Worm (Caenorhabditis elegans) whole organism, mixed stage, embryonic: Measurements from ENCODE around the gene acs-4.
A peak's percentile ranks its signal among the peaks of the same experiment; 100 is the strongest.

Source experiments
- blmp-1 ChIP-seq: fragments of 150-350 bp; optimal IDR thresholded peaks from 2 replicates; lab custom pipeline; 2014; ENCODE audit warnings: missing biosample characterization, missing genetic modification characterization
- cnd-1 ChIP-seq: fragments of 200-800 bp; sonication (Bioruptor generic); optimal IDR thresholded peaks from 2 replicates; lab custom pipeline; 2018; ENCODE audit warnings: mild to moderate bottlenecking, missing genetic modification characterization, missing compliant biosample characterization
- elt-3 ChIP-seq: fragments of 150-350 bp; optimal IDR thresholded peaks from 2 replicates; lab custom pipeline; 2014; ENCODE audit warnings: missing biosample characterization, missing genetic modification characterization
- hlh-1 ChIP-seq: fragments of 150-350 bp; optimal IDR thresholded peaks from 2 replicates; lab custom pipeline; 2014; ENCODE audit warnings: missing biosample characterization, missing genetic modification reagents, missing genetic modification characterization
- lin-32 ChIP-seq: fragments of 200-800 bp; sonication (Bioruptor generic); optimal IDR thresholded peaks from 2 replicates; lab custom pipeline; 2018; ENCODE audit warnings: mild to moderate bottlenecking, missing genetic modification characterization, missing compliant biosample characterization
- tbx-8 ChIP-seq: fragments of 200-800 bp; sonication (Bioruptor generic); optimal IDR thresholded peaks from 2 replicates; lab custom pipeline; 2018; ENCODE audit warnings: mild to moderate bottlenecking, missing genetic modification characterization, moderate library complexity, missing compliant biosample characterization
- unc-120 ChIP-seq: sonication (generic microtip); optimal IDR thresholded peaks from 2 replicates; lab custom pipeline; 2017; ENCODE audit warnings: missing genetic modification characterization, missing compliant biosample characterization; ENCODE audit not compliant: poor library complexity, severe bottlenecking
- unc-39 ChIP-seq: fragments of 150-350 bp; optimal IDR thresholded peaks from 2 replicates; lab custom pipeline; 2014; ENCODE audit warnings: missing biosample characterization, missing genetic modification characterization
- unc-62 ChIP-seq: fragments of 150-350 bp; optimal IDR thresholded peaks from 2 replicates; lab custom pipeline; 2014; ENCODE audit warnings: missing biosample characterization, missing genetic modification reagents, missing genetic modification characterization
- ztf-11 ChIP-seq: fragments of 150-350 bp; optimal IDR thresholded peaks from 2 replicates; lab custom pipeline; 2014; ENCODE audit warnings: missing biosample characterization, missing genetic modification characterization

Gene acs-4

ce11 chrIII:7216226-7216625, 48.6 kb downstream of the acs-4 start, which contains the start of gene R151.1:
TSS of gene R151.1 (plus strand) at chrIII:7216526.
- TF ChIP-seq lin-32 (GFP tag; lab: Kevin White, UChicago): no peak
- TF ChIP-seq elt-3 (tag; lab: Kevin White, UChicago): no peak
- TF ChIP-seq ztf-11: no peak

DNA sequence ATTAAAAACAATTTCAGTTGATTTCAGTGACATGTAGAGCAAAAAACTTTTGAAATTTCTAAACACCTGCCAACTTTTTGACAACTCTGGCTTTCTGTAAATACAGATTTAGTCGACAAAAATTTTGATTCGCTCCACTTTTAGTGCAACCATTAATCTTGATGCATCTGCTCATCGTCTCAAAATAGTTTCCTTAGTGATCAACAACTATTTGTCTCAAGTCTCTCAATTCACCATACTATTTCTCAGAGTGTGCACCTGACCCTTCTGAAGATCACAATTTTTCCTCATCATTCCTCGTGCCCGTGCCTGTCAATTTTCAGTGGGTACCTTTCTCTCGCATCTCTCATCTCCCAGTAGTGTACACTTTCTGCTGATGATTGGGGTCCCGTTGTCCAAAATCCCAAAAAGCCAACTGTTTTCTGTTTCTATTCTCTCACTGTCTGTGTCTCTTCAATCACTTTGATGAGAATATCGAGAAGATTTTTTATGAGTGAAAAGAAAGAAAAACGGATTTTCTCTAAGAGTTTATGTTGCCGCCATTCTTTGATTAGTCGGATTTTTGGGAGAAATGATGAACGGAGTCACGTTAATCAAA, 49.4 kb downstream of the acs-4 start:
- TF ChIP-seq blmp-1 (tag; lab: Kevin White, UChicago): no peak
- TF ChIP-seq cnd-1 (tag; lab: Kevin White, UChicago): no peak
- peak; percentile 96 for TF ChIP-seq unc-62
- TF ChIP-seq unc-39 (tag; lab: Kevin White, UChicago): no peak
- TF ChIP-seq hlh-1 (tag; lab: Kevin White, UChicago): peak; percentile 96
- TF ChIP-seq unc-120: peak; percentile 98
- TF ChIP-seq tbx-8: no peak
